Worm (Caenorhabditis elegans): Measurements from ENCODE around the gene F54E2.5.

F54E2.5 gene

ce11 chrV:2815956-2816355, at the start of gene F54E2.5:
Gene F54E2.5 (minus strand): TSS chrV:2816056.
- no peak for TF ChIP-seq ceh-82 (tag; optimal IDR thresholded peaks at IDR 0.05)
- TF ChIP-seq ZK546.5 (tag; optimal IDR thresholded peaks at IDR 0.05), result no peak
- no peak for TF ChIP-seq daf-12 (tag; optimal IDR thresholded peaks at IDR 0.05)
- no peak for TF ChIP-seq mes-2 (tag; optimal IDR thresholded peaks at IDR 0.05; ENCODE audit: poor library complexity, severe bottlenecking)
- TF ChIP-seq lin-39 (tag; optimal IDR thresholded peaks at IDR 0.05), result no peak
- no peak for TF ChIP-seq skn-1 (tag; optimal IDR thresholded peaks at IDR 0.05)
- no peak for TF ChIP-seq mdl-1 (tag; optimal IDR thresholded peaks at IDR 0.05)
- TF ChIP-seq ztf-11 (tag; optimal IDR thresholded peaks at IDR 0.05), result no peak
- TF ChIP-seq egl-27 (tag; optimal IDR thresholded peaks at IDR 0.05), result no peak
- TF ChIP-seq mxl-3 (GFP tag; optimal IDR thresholded peaks at IDR 0.05), result no peak
- no peak for TF ChIP-seq ces-1 (GFP tag; optimal IDR thresholded peaks at IDR 0.05)
- TF ChIP-seq nhr-11 (tag; optimal IDR thresholded peaks at IDR 0.05), result no peak
- TF ChIP-seq aha-1 (tag), result no peak
- no peak for TF ChIP-seq nhr-102 (tag; optimal IDR thresholded peaks at IDR 0.05)
- TF ChIP-seq php-3 (GFP tag; IDR thresholded peaks at IDR 0.05), result no peak
- no peak for TF ChIP-seq ama-1 (optimal IDR thresholded peaks at IDR 0.05)
- TF ChIP-seq sdz-12 (GFP tag; optimal IDR thresholded peaks at IDR 0.05), result no peak

ce11 chrV:2864899-2865298, 49.0 kb upstream of the F54E2.5 start, which contains the start of gene srh-240:
Gene srh-240 (plus strand): TSS chrV:2865199.
- TF ChIP-seq daf-12 (tag; optimal IDR thresholded peaks at IDR 0.05), result no peak
- TF ChIP-seq nhr-76 (tag; optimal IDR thresholded peaks at IDR 0.05), result no peak
- TF ChIP-seq D1046.2 (GFP tag; IDR thresholded peaks at IDR 0.05), result no peak
- no peak for TF ChIP-seq daf-16 (GFP tag; optimal IDR thresholded peaks at IDR 0.05)
- no peak for TF ChIP-seq daf-16 (tag; optimal IDR thresholded peaks at IDR 0.05)
- TF ChIP-seq attf-4 (tag; optimal IDR thresholded peaks at IDR 0.05), result no peak
- TF ChIP-seq rbr-2 (tag; optimal IDR thresholded peaks at IDR 0.05), result no peak
- no peak for TF ChIP-seq lin-29 (GFP tag; IDR thresholded peaks at IDR 0.05)
- TF ChIP-seq unc-39 (tag; optimal IDR thresholded peaks at IDR 0.05), result no peak
- TF ChIP-seq F10B5.3 (tag; optimal IDR thresholded peaks at IDR 0.05), result no peak
- TF ChIP-seq nhr-41 (GFP tag; IDR thresholded peaks at IDR 0.05), result no peak
- no peak for TF ChIP-seq dve-1 (tag; optimal IDR thresholded peaks at IDR 0.05; ENCODE audit: insufficient read depth)
- TF ChIP-seq Y75B8A.6 (GFP tag; IDR thresholded peaks at IDR 0.05), result no peak
- TF ChIP-seq ztf-7 (tag; optimal IDR thresholded peaks at IDR 0.05), result no peak
- no peak for TF ChIP-seq lsy-2 (tag; optimal IDR thresholded peaks at IDR 0.05)
- no peak for TF ChIP-seq lin-38 (GFP tag; IDR thresholded peaks at IDR 0.05)
- TF ChIP-seq ceh-20 (GFP tag; IDR thresholded peaks at IDR 0.05), result no peak
- TF ChIP-seq spr-3 (GFP tag; optimal IDR thresholded peaks at IDR 0.05), result no peak
- no peak for TF ChIP-seq nhr-42 (GFP tag; IDR thresholded peaks at IDR 0.05)

ce11 chrV:2863033-2863432, 47.2 kb upstream of the F54E2.5 start, which contains the start of gene srh-272:
Gene srh-272 (plus strand): TSS chrV:2863333.
- TF ChIP-seq hlh-30 (tag; optimal IDR thresholded peaks at IDR 0.05; ENCODE audit: insufficient read depth) (no peak), F44E2.7 (GFP tag; IDR thresholded peaks at IDR 0.05) (no peak), tra-1 (GFP tag; IDR thresholded peaks at IDR 0.05) (no peak), T26A8.4 (GFP tag; IDR thresholded peaks at IDR 0.05) (no peak), nhr-77 (tag; optimal IDR thresholded peaks at IDR 0.05) (no peak)

ce11 chrV:2861505-2861904, 45.6 kb upstream of the F54E2.5 start, which contains the start of gene srh-270:
Gene srh-270 (minus strand): TSS chrV:2861605.
- peak in 1 of 2 experiments; percentile 17 for TF ChIP-seq unc-62 (GFP tag; optimal IDR thresholded peaks at IDR 0.05 in 1 of 2)
- no peak for TF ChIP-seq unc-62 (tag; optimal IDR thresholded peaks at IDR 0.05)
- TF ChIP-seq aha-1 (tag), result peak; percentile 2
- no peak for TF ChIP-seq jun-1 (tag; optimal IDR thresholded peaks at IDR 0.05)

All from whole organism, L4 larva.